Fruit fly (Drosophila melanogaster): ENCODE data around the gene CG14408.
A peak's percentile ranks its signal among the peaks of the same experiment; 100 is the strongest.

- TF ChIP-seq Gug (GFP tag; IDR thresholded peaks at IDR 0.05) (no peak), CG6808 (GFP tag; optimal IDR thresholded peaks at IDR 0.05) (no peak), Eip75B (GFP tag; optimal IDR thresholded peaks at IDR 0.05) (no peak), CG11294 (GFP tag; IDR thresholded peaks at IDR 0.05) (no peak), Sox15 (GFP tag; optimal IDR thresholded peaks at IDR 0.05) (no peak), Eip78C (GFP tag) (peak; percentile 25), CG7368 (GFP tag; optimal IDR thresholded peaks at IDR 0.05) (no peak), CG6854 (GFP tag; optimal IDR thresholded peaks at IDR 0.05) (no peak), dsx (GFP tag; optimal IDR thresholded peaks at IDR 0.05; ENCODE audit: poor library complexity, severe bottlenecking) (no peak)
Measured at dm6 chrX:14862494-14862893, 30.7 kb upstream of the CG14408 start.
